Fruit fly (Drosophila melanogaster): ENCODE measurements around the gene PrBP.

DNA sequence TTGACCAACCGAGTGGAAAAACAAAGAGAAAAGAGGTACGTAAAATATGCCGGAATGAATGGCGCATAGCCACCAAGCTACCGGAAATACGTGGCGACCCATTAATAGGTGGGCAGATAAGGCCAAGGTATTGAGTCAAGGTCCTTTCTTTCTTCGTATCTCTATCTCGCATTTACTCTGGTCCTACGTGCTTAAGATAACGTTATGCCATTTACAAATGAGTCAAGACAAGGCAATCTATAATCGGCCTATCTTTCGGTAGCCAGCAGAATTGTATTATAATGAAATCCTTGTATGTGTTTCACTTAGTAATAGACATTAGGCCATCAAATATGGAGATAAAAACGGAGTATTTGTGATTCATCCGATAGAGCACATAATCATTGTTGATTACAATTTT is 30.6 kb upstream of the PrBP start:
- no peak for TF ChIP-seq CG8281 (tag; optimal IDR thresholded peaks at IDR 0.05)
- TF ChIP-seq CG14860 (GFP tag; IDR thresholded peaks at IDR 0.05; ENCODE audit: partially characterized antibody) = no peak
- TF ChIP-seq sens-2 (GFP tag; IDR thresholded peaks at IDR 0.05) = no peak
- no peak for TF ChIP-seq CG31365 (tag; optimal IDR thresholded peaks at IDR 0.05)
- no peak for TF ChIP-seq CG16779 (GFP tag; IDR thresholded peaks at IDR 0.05)
- no peak for TF ChIP-seq CG8478 (optimal IDR thresholded peaks at IDR 0.05)
- no peak for TF ChIP-seq bowl (GFP tag; IDR thresholded peaks at IDR 0.05)
- TF ChIP-seq Dref (GFP tag; IDR thresholded peaks at IDR 0.05) = no peak

All from whole organism, embryonic.